Worm (Caenorhabditis elegans) whole organism, L4 larva: ENCODE measurements around the gene csb-1.

Experiments used
- F10B5.3 ChIP-seq: sonication (generic microtip); optimal IDR thresholded peaks from 2 replicates; lab custom pipeline; 2016; ENCODE audit warnings: mild to moderate bottlenecking, missing genetic modification characterization, missing compliant biosample characterization
- F26F4.8 ChIP-seq: fragments of 200-800 bp; sonication (Bioruptor generic); conservative IDR thresholded peaks from 2 replicates; pipeline ENCODE4 v1.3.6; 2022; ENCODE audit warnings: missing genetic modification characterization, missing compliant biosample characterization
- R02D3.7 ChIP-seq: fragments of 150-350 bp; sonication (generic microtip); optimal IDR thresholded peaks from 3 replicates; lab custom pipeline; 2014; ENCODE audit warnings: missing biosample characterization, missing genetic modification characterization
- ZK337.2 ChIP-seq: fragments of 200-800 bp; sonication (Bioruptor generic); IDR thresholded peaks from 2 replicates; pipeline ENCODE4 v1.3.6; 2022; ENCODE audit warnings: missing genetic modification reagents, missing genetic modification characterization, missing compliant biosample characterization
- aha-1 ChIP-seq: fragments of 150-350 bp; peaks from one replicate; lab custom pipeline; 2014; ENCODE audit warnings: missing biosample characterization, missing genetic modification characterization
- arid-1 ChIP-seq: fragments of 200-800 bp; sonication (Bioruptor generic); conservative IDR thresholded peaks from 2 replicates; pipeline ENCODE4 v1.3.6; 2022; ENCODE audit warnings: missing genetic modification reagents, missing genetic modification characterization, missing compliant biosample characterization
- attf-4 ChIP-seq: sonication (generic microtip); optimal IDR thresholded peaks from 3 replicates; lab custom pipeline; 2017; ENCODE audit warnings: missing biosample characterization, missing genetic modification characterization
- ceh-28 ChIP-seq: fragments of 150-350 bp; optimal IDR thresholded peaks from 2 replicates; lab custom pipeline; 2014; ENCODE audit warnings: missing biosample characterization, missing genetic modification reagents, missing genetic modification characterization
- ceh-32 ChIP-seq: sonication (generic microtip); optimal IDR thresholded peaks from 2 replicates; lab custom pipeline; 2016; ENCODE audit warnings: mild to moderate bottlenecking, missing genetic modification characterization, missing compliant biosample characterization; ENCODE audit not compliant: poor library complexity
- ceh-62 ChIP-seq: sonication (generic microtip); optimal IDR thresholded peaks from 2 replicates; lab custom pipeline; 2017; ENCODE audit warnings: missing biosample characterization, missing genetic modification characterization
- ces-1 ChIP-seq: fragments of 150-350 bp; sonication (generic microtip); optimal IDR thresholded peaks from 4 replicates; lab custom pipeline; 2014; ENCODE audit warnings: missing biosample characterization, missing genetic modification reagents, missing genetic modification characterization
- cey-2 ChIP-seq: sonication (generic microtip); optimal IDR thresholded peaks from 3 replicates; lab custom pipeline; 2017; ENCODE audit warnings: missing genetic modification characterization, mild to moderate bottlenecking, missing compliant biosample characterization, antibody characterized with exemption, borderline replicate concordance; ENCODE audit not compliant: insufficient read depth
- daf-8 ChIP-seq: fragments of 200-800 bp; sonication (Bioruptor generic); IDR thresholded peaks from 2 replicates; pipeline ENCODE4 v1.3.6; 2022; ENCODE audit warnings: missing genetic modification characterization, missing compliant biosample characterization
- dmd-9 ChIP-seq: fragments of 200-800 bp; sonication (Bioruptor generic); IDR thresholded peaks from 2 replicates; pipeline ENCODE4 v1.3.6; 2022; ENCODE audit warnings: missing genetic modification reagents, missing genetic modification characterization, missing compliant biosample characterization
- egl-27 ChIP-seq: sonication (generic microtip); optimal IDR thresholded peaks from 3 replicates; lab custom pipeline; 2017; ENCODE audit warnings: missing biosample characterization, missing genetic modification reagents, missing genetic modification characterization
- egl-43 ChIP-seq: fragments of 200-800 bp; sonication (Bioruptor generic); IDR thresholded peaks from 2 replicates; pipeline ENCODE4 v1.3.6; 2022; ENCODE audit warnings: missing genetic modification reagents, missing genetic modification characterization, missing compliant biosample characterization
- fkh-10 ChIP-seq: fragments of 150-350 bp; optimal IDR thresholded peaks from 2 replicates; lab custom pipeline; 2014; ENCODE audit warnings: missing biosample characterization, missing genetic modification reagents, missing genetic modification characterization
- fos-1 ChIP-seq: fragments of 150-350 bp; optimal IDR thresholded peaks from 2 replicates; lab custom pipeline; 2014; ENCODE audit warnings: missing biosample characterization, missing genetic modification characterization
- lin-29 ChIP-seq: fragments of 200-800 bp; sonication (Bioruptor generic); IDR thresholded peaks from 2 replicates; pipeline ENCODE4 v1.3.6; 2022; ENCODE audit warnings: missing genetic modification reagents, missing genetic modification characterization, missing compliant biosample characterization
- lin-38 ChIP-seq: fragments of 200-800 bp; sonication (Bioruptor generic); IDR thresholded peaks from 2 replicates; pipeline ENCODE4 v1.3.6; 2022; ENCODE audit warnings: missing genetic modification reagents, missing genetic modification characterization, missing compliant biosample characterization
- madf-5 ChIP-seq, 2 experiments: fragments of 200-800 bp; sonication (Bioruptor generic); IDR thresholded peaks; 2 replicates each; pipeline ENCODE4 v1.3.6; 2022; ENCODE audit warnings: missing compliant biosample characterization in 2 of 2, missing genetic modification characterization in 2 of 2
- mep-1 ChIP-seq: fragments of 150-350 bp; sonication (generic microtip); optimal IDR thresholded peaks from 3 replicates; lab custom pipeline; 2014; ENCODE audit warnings: missing biosample characterization, missing genetic modification characterization
- mes-2 ChIP-seq: sonication (generic microtip); optimal IDR thresholded peaks from 2 replicates; lab custom pipeline; 2016; ENCODE audit warnings: missing genotype, mild to moderate bottlenecking, missing genetic modification characterization, missing compliant biosample characterization; ENCODE audit not compliant: poor library complexity, severe bottlenecking
- nhr-10 ChIP-seq: fragments of 150-350 bp; optimal IDR thresholded peaks from 2 replicates; lab custom pipeline; 2014; ENCODE audit warnings: missing biosample characterization, missing genetic modification characterization
- nhr-25 ChIP-seq: sonication (generic microtip); optimal IDR thresholded peaks from 2 replicates; lab custom pipeline; 2017; ENCODE audit warnings: missing genetic modification characterization, mild to moderate bottlenecking, missing compliant biosample characterization, antibody characterized with exemption, moderate library complexity, borderline replicate concordance; ENCODE audit not compliant: insufficient read depth
- nhr-28 ChIP-seq: fragments of 150-350 bp; optimal IDR thresholded peaks from 2 replicates; lab custom pipeline; 2014; ENCODE audit warnings: missing biosample characterization, missing genetic modification characterization
- nhr-48 ChIP-seq: sonication (generic microtip); optimal IDR thresholded peaks from 2 replicates; lab custom pipeline; 2016; ENCODE audit warnings: mild to moderate bottlenecking, missing genetic modification characterization, missing compliant biosample characterization
- nhr-76 ChIP-seq: fragments of 150-350 bp; optimal IDR thresholded peaks from 2 replicates; lab custom pipeline; 2014; ENCODE audit warnings: missing biosample characterization, missing genetic modification characterization
- pha-4 ChIP-seq, 2 experiments: fragments of 150-350 bp in 1 of 2; fragments of 200-800 bp in 1 of 2; sonication (Bioruptor generic) in 1 of 2; IDR thresholded peaks in 1 of 2; optimal IDR thresholded peaks in 1 of 2; 2 replicates each; pipeline versions ENCODE4 v1.3.6 to Lab custom; 2014 to 2022; ENCODE audit warnings: missing genetic modification characterization in 2 of 2, missing genetic modification reagents in 2 of 2, missing biosample characterization in 1 of 2, missing compliant biosample characterization in 1 of 2
- rbr-2 ChIP-seq: sonication (generic microtip); optimal IDR thresholded peaks from 2 replicates; lab custom pipeline; 2016; ENCODE audit warnings: missing genotype, missing genetic modification characterization, missing compliant biosample characterization
- saeg-2 ChIP-seq: fragments of 200-800 bp; sonication (Bioruptor generic); IDR thresholded peaks from 2 replicates; pipeline ENCODE4 v1.3.6; 2022; ENCODE audit warnings: missing genetic modification reagents, missing genetic modification characterization, missing compliant biosample characterization
- snpc-4 ChIP-seq: fragments of 150-350 bp; optimal IDR thresholded peaks from 2 replicates; lab custom pipeline; 2014; ENCODE audit warnings: missing biosample characterization, missing genetic modification characterization
- spr-1 ChIP-seq: sonication (generic microtip); optimal IDR thresholded peaks from 2 replicates; lab custom pipeline; 2016; ENCODE audit warnings: mild to moderate bottlenecking, missing genetic modification characterization, missing compliant biosample characterization
- unc-62 ChIP-seq, 3 experiments: fragments of 150-350 bp in 1 of 3; sonication (generic microtip); optimal IDR thresholded peaks in 2 of 3; peaks in 1 of 3; 1 replicate in 1 of 3; 2 replicates in 2 of 3; lab custom pipeline; 2014 to 2017; ENCODE audit warnings: missing biosample characterization in 3 of 3, missing genetic modification characterization in 3 of 3, missing genetic modification reagents in 3 of 3, missing genotype in 1 of 3
- vab-7 ChIP-seq: fragments of 200-800 bp; sonication (Bioruptor generic); IDR thresholded peaks from 2 replicates; pipeline ENCODE4 v1.3.6; 2022; ENCODE audit warnings: missing genetic modification reagents, missing genetic modification characterization, missing compliant biosample characterization
- zfp-2 ChIP-seq: sonication (generic microtip); optimal IDR thresholded peaks from 2 replicates; lab custom pipeline; 2016; ENCODE audit warnings: mild to moderate bottlenecking, missing genetic modification characterization, missing compliant biosample characterization
- zfp-3 ChIP-seq: fragments of 200-800 bp; sonication (Bioruptor generic); conservative IDR thresholded peaks from 2 replicates; pipeline ENCODE4 v1.3.6; 2022; ENCODE audit warnings: missing genetic modification reagents, missing genetic modification characterization, missing compliant biosample characterization

The csb-1 gene

DNA sequence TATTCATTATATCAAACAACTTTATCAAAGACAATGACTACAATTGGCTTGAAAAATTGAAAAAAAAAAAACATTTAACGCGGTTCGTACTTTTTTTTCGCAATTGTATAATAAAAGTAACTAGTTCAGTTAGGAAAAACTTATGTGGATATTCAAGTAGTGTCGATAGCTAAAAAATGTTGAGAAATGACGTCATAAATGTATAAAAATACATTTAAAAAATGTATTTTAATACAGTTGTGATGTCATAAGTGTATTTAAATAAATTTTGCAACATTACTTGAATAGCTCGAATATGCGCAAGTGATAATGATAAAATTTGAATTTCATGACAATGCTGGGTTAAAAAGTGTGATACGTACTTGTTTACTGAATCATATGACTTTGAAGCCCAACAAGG, 34.2 kb downstream of the csb-1 start:
- TF ChIP-seq F26F4.8 (GFP tag; lab: Robert Waterston, UW), result no peak
- no peak for TF ChIP-seq snpc-4 (tag; lab: Kevin White, UChicago)
- no peak for TF ChIP-seq fkh-10
- TF ChIP-seq zfp-2 (tag; lab: Kevin White, UChicago), result no peak
- TF ChIP-seq cey-2, result no peak
- TF ChIP-seq egl-27, result no peak
- TF ChIP-seq nhr-25 (tag; lab: Kevin White, UChicago), result no peak
- no peak for TF ChIP-seq nhr-10 (tag; lab: Kevin White, UChicago)
- no peak for TF ChIP-seq daf-8
- TF ChIP-seq fos-1 (tag; lab: Kevin White, UChicago), result no peak
- TF ChIP-seq mes-2 (tag; lab: Kevin White, UChicago), result no peak
- no peak for TF ChIP-seq attf-4
- TF ChIP-seq ces-1 (GFP tag; lab: Kevin White, UChicago), result no peak
- TF ChIP-seq nhr-48 (tag; lab: Kevin White, UChicago), result no peak

DNA sequence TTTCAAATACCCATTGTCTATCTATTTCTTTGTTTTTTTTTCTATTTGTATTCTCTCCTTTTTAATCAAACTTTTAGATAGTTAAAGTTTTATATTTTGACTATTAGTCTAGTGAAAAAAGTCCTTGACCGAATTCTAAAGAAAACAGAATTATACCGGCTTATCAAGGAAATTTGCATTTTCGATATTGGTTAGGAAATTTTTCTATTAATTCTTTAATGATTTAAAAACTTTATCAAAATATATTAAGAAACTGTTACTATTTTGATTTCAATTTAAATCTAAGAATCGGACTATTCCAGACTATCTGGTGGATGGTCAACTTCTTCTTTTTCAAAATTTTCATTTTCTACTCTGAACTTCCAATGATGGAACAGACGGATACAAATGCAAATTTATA, 37.7 kb downstream of the csb-1 start, which contains the start of gene Y7A5A.20:
Y7A5A.20 (plus strand) TSS at position 301 of the 400 bp plus-strand sequence.
- TF ChIP-seq spr-1 (no peak), nhr-28 (tag; lab: Kevin White, UChicago) (no peak), egl-43 (no peak), aha-1 (tag; lab: Kevin White, UChicago) (no peak), F10B5.3 (tag; lab: Kevin White, UChicago) (no peak), ceh-32 (tag; lab: Kevin White, UChicago) (no peak), egl-27 (no peak)

DNA sequence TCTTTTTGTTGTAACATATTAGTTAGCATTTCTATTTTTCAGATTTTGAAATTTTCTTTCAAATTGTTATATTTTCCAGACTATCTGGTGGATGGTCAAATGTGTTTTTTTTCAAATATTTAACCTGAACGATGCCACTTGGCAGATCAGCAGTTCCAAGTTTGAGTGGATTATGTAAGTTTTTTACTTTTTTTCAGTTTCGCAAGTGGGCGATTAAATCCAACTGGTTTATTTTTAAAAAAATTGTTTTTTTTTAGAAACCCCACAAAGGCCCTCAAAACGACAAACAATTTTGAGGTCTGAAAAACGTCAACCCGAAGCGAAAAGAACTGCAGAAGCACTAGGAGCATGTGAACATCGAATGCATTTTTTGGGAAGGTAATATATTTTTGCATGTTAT, 38.9 kb downstream of the csb-1 start, which contains the start of gene Y7A5A.9:
Y7A5A.9 (plus strand) TSS at position 301 of the 400 bp plus-strand sequence.
- TF ChIP-seq lin-29 (GFP tag; lab: Robert Waterston, UW) (no peak), vab-7 (GFP tag; lab: Robert Waterston, UW) (no peak), ZK337.2 (no peak), aha-1 (tag; lab: Kevin White, UChicago) (peak; percentile 54)

ce11 chrX:15822197-15822596, 43.5 kb downstream of the csb-1 start, which contains the start of gene Y7A5A.8:
Gene Y7A5A.8, plus strand, starts transcription at chrX:15822497.
- no peak for TF ChIP-seq R02D3.7 (tag; lab: Kevin White, UChicago)
- TF ChIP-seq nhr-76 (tag; lab: Kevin White, UChicago), result no peak

DNA sequence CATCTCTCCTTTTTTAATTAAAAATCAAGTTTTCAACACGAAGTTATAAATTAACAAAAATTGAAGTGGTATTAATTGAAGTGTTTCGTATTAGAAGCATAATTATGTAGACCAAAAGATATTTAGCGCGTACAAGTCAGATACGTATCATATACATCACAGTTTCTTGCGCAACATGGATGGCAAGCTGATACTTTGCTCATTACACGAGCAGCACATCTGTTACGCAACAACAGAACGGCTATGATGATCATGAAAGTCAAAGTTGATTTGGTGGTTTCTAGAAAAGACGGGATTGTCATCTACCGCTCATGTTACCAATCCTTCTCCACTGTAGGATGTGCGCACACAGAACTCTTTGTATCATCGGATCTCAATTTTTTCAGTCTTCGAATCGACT, 51.2 kb downstream of the csb-1 start:
- peak; percentile 75 for TF ChIP-seq aha-1 (tag; lab: Kevin White, UChicago)
- peak in 1 of 2 experiments; percentile 74 for TF ChIP-seq unc-62 (GFP tag; optimal IDR thresholded peaks at IDR 0.05 in 1 of 2; lab: Kevin White, UChicago)
- no peak for TF ChIP-seq unc-62 (tag; optimal IDR thresholded peaks at IDR 0.05; lab: Kevin White, UChicago)
- TF ChIP-seq rbr-2 (tag; lab: Kevin White, UChicago), result no peak

ce11 chrX:15811341-15811740, 54.4 kb downstream of the csb-1 start:
- TF ChIP-seq arid-1 (GFP tag; lab: Robert Waterston, UW) (no peak), ceh-28 (tag; lab: Kevin White, UChicago) (no peak), mep-1 (tag; lab: Kevin White, UChicago) (no peak), pha-4 (GFP tag; IDR thresholded peaks at IDR 0.05; lab: Robert Waterston, UW) (no peak), pha-4 (tag; optimal IDR thresholded peaks at IDR 0.05; lab: Kevin White, UChicago) (no peak), snpc-4 (tag; lab: Kevin White, UChicago) (no peak), rbr-2 (tag; lab: Kevin White, UChicago) (no peak), dmd-9 (no peak), madf-5 (GFP tag; IDR thresholded peaks at IDR 0.05; lab: Robert Waterston, UW) (no peak), lin-38 (GFP tag; lab: Robert Waterston, UW) (no peak), cey-2 (no peak), saeg-2 (no peak), fos-1 (tag; lab: Kevin White, UChicago) (no peak), F26F4.8 (GFP tag; lab: Robert Waterston, UW) (no peak), ceh-62 (no peak), zfp-3 (GFP tag; lab: Robert Waterston, UW) (no peak), unc-62 (GFP tag; optimal IDR thresholded peaks at IDR 0.05 in 1 of 2; lab: Kevin White, UChicago) (no peak), unc-62 (tag; optimal IDR thresholded peaks at IDR 0.05; lab: Kevin White, UChicago) (no peak)
